Worm (Caenorhabditis elegans) whole organism, young adult: ENCODE results near the gene F14H8.2.

Experiments used
- B0019.2 ChIP-seq: fragments of 200-800 bp; sonication (Bioruptor generic); conservative IDR thresholded peaks from 2 replicates; pipeline ENCODE4 v1.3.6; 2022; ENCODE audit warnings: missing genetic modification reagents, missing genetic modification characterization, missing compliant biosample characterization
- C06A6.2 ChIP-seq: fragments of 200-800 bp; sonication (Bioruptor generic); conservative IDR thresholded peaks from 2 replicates; pipeline ENCODE4 v1.3.6; 2022; ENCODE audit warnings: missing genetic modification characterization, missing compliant biosample characterization
- F10E7.11 ChIP-seq: sonication (generic microtip); optimal IDR thresholded peaks from 2 replicates; lab custom pipeline; 2017; ENCODE audit warnings: mild to moderate bottlenecking, missing genetic modification characterization, moderate library complexity, missing compliant biosample characterization
- F22D6.2 ChIP-seq: sonication (generic microtip); optimal IDR thresholded peaks from 2 replicates; lab custom pipeline; 2016; ENCODE audit warnings: mild to moderate bottlenecking, missing genetic modification characterization, missing compliant biosample characterization
- F52B5.7 ChIP-seq: sonication (generic microtip); optimal IDR thresholded peaks from 2 replicates; lab custom pipeline; 2016; ENCODE audit warnings: mild to moderate bottlenecking, missing genetic modification characterization, missing compliant biosample characterization
- F55B11.4 ChIP-seq: sonication (generic microtip); optimal IDR thresholded peaks from 2 replicates; lab custom pipeline; 2016; ENCODE audit warnings: missing compliant biosample characterization, missing genetic modification characterization, borderline replicate concordance; ENCODE audit not compliant: insufficient read depth
- F57C9.4 ChIP-seq: sonication (generic microtip); optimal IDR thresholded peaks from 2 replicates; lab custom pipeline; 2017; ENCODE audit warnings: mild to moderate bottlenecking, missing genetic modification characterization, missing compliant biosample characterization
- K12H6.12 ChIP-seq: fragments of 200-800 bp; sonication (Bioruptor generic); optimal IDR thresholded peaks from 2 replicates; lab custom pipeline; 2018; ENCODE audit warnings: mild to moderate bottlenecking, missing genetic modification characterization, missing compliant biosample characterization
- T07F8.4 ChIP-seq: sonication (generic microtip); optimal IDR thresholded peaks from 2 replicates; lab custom pipeline; 2016; ENCODE audit warnings: mild to moderate bottlenecking, missing genetic modification characterization, moderate library complexity, missing compliant biosample characterization
- T26A5.8 ChIP-seq: sonication (generic microtip); optimal IDR thresholded peaks from 2 replicates; lab custom pipeline; 2016; ENCODE audit warnings: missing genetic modification characterization, missing compliant biosample characterization
- Y53F4B.3 ChIP-seq: fragments of 200-800 bp; sonication (Bioruptor generic); IDR thresholded peaks from 2 replicates; pipeline ENCODE4 v1.3.6; 2022; ENCODE audit warnings: missing genetic modification reagents, missing genetic modification characterization, missing compliant biosample characterization
- Y67H2A.10 ChIP-seq: fragments of 200-800 bp; sonication (Bioruptor generic); conservative IDR thresholded peaks from 2 replicates; pipeline ENCODE4 v1.3.6; 2022; ENCODE audit warnings: missing genetic modification reagents, missing genetic modification characterization, missing compliant biosample characterization
- akir-1 ChIP-seq: fragments of 200-800 bp; sonication (Bioruptor generic); optimal IDR thresholded peaks from 2 replicates; lab custom pipeline; 2018; ENCODE audit warnings: mild to moderate bottlenecking, missing genetic modification characterization, moderate library complexity, missing compliant biosample characterization
- aptf-2 ChIP-seq: fragments of 200-800 bp; sonication (Bioruptor generic); conservative IDR thresholded peaks from 2 replicates; pipeline ENCODE4 v1.3.6; 2022; ENCODE audit warnings: missing genetic modification reagents, missing genetic modification characterization, missing compliant biosample characterization
- atf-7 ChIP-seq: sonication (generic microtip); optimal IDR thresholded peaks from 2 replicates; lab custom pipeline; 2017; ENCODE audit warnings: mild to moderate bottlenecking, missing genetic modification characterization, missing compliant biosample characterization
- cebp-2 ChIP-seq: fragments of 200-800 bp; sonication (Bioruptor generic); IDR thresholded peaks from 2 replicates; pipeline ENCODE4 v1.3.6; 2022; ENCODE audit warnings: missing genetic modification characterization, missing compliant biosample characterization
- chd-7 ChIP-seq: sonication (generic microtip); optimal IDR thresholded peaks from 2 replicates; lab custom pipeline; 2016; ENCODE audit warnings: mild to moderate bottlenecking, missing genetic modification characterization, moderate library complexity, missing compliant biosample characterization
- die-1 ChIP-seq: sonication (generic microtip); optimal IDR thresholded peaks from 2 replicates; lab custom pipeline; 2016; ENCODE audit warnings: missing genotype, mild to moderate bottlenecking, missing genetic modification characterization, missing compliant biosample characterization
- dox-1 ChIP-seq: fragments of 200-800 bp; sonication (Bioruptor generic); IDR thresholded peaks from 2 replicates; pipeline ENCODE4 v1.3.6; 2022; ENCODE audit warnings: missing genetic modification reagents, missing genetic modification characterization, missing compliant biosample characterization
- egl-44 ChIP-seq: fragments of 200-800 bp; sonication (Bioruptor generic); IDR thresholded peaks from 2 replicates; pipeline ENCODE4 v1.3.6; 2022; ENCODE audit warnings: missing genetic modification reagents, missing genetic modification characterization, missing compliant biosample characterization
- gei-17 ChIP-seq: fragments of 200-800 bp; sonication (Bioruptor generic); optimal IDR thresholded peaks from 2 replicates; lab custom pipeline; 2018; ENCODE audit warnings: mild to moderate bottlenecking, missing genetic modification characterization, missing compliant biosample characterization
- him-1 ChIP-seq: sonication (generic microtip); optimal IDR thresholded peaks from 2 replicates; lab custom pipeline; 2016; ENCODE audit warnings: missing genotype, missing genetic modification reagents, missing genetic modification characterization, missing compliant biosample characterization
- lag-1 ChIP-seq: fragments of 200-800 bp; sonication (Bioruptor generic); IDR thresholded peaks from 2 replicates; pipeline ENCODE4 v1.3.6; 2022; ENCODE audit warnings: missing genetic modification reagents, missing genetic modification characterization, missing compliant biosample characterization
- lin-40 ChIP-seq: sonication (generic microtip); optimal IDR thresholded peaks from 2 replicates; lab custom pipeline; 2016; ENCODE audit warnings: missing genetic modification characterization, mild to moderate bottlenecking, missing compliant biosample characterization, missing genotype, missing genetic modification reagents
- lsl-1 ChIP-seq: fragments of 200-800 bp; sonication (Bioruptor generic); optimal IDR thresholded peaks from 2 replicates; lab custom pipeline; 2018; ENCODE audit warnings: mild to moderate bottlenecking, missing genetic modification characterization, moderate library complexity, missing compliant biosample characterization
- lsy-27 ChIP-seq: sonication (generic microtip); optimal IDR thresholded peaks from 2 replicates; lab custom pipeline; 2017; ENCODE audit warnings: missing genetic modification characterization, mild to moderate bottlenecking, missing compliant biosample characterization, antibody characterized with exemption, missing genotype, borderline replicate concordance; ENCODE audit not compliant: insufficient read depth
- madf-10 ChIP-seq: sonication (generic microtip); optimal IDR thresholded peaks from 2 replicates; lab custom pipeline; 2016; ENCODE audit warnings: mild to moderate bottlenecking, missing genetic modification characterization, missing compliant biosample characterization
- madf-3 ChIP-seq: fragments of 200-800 bp; sonication (Bioruptor generic); IDR thresholded peaks from 2 replicates; pipeline ENCODE4 v1.3.6; 2022; ENCODE audit warnings: missing genetic modification reagents, missing genetic modification characterization, missing compliant biosample characterization
- nfya-1 ChIP-seq: sonication (generic microtip); optimal IDR thresholded peaks from 2 replicates; lab custom pipeline; 2017; ENCODE audit warnings: antibody characterized with exemption, missing compliant biosample characterization, missing genetic modification characterization, borderline replicate concordance; ENCODE audit not compliant: insufficient read depth
- nfyb-1 ChIP-seq: fragments of 200-800 bp; sonication (Bioruptor generic); IDR thresholded peaks from 2 replicates; pipeline ENCODE4 v1.3.6; 2022; ENCODE audit warnings: missing genetic modification reagents, missing genetic modification characterization, missing compliant biosample characterization
- nhr-179 ChIP-seq: sonication (generic microtip); optimal IDR thresholded peaks from 2 replicates; lab custom pipeline; 2016; ENCODE audit warnings: mild to moderate bottlenecking, missing genetic modification characterization, missing compliant biosample characterization
- nhr-90 ChIP-seq: sonication (generic microtip); optimal IDR thresholded peaks from 2 replicates; lab custom pipeline; 2016; ENCODE audit warnings: missing genotype, mild to moderate bottlenecking, missing genetic modification characterization, missing compliant biosample characterization
- pbrm-1 ChIP-seq: fragments of 200-800 bp; sonication (Bioruptor generic); IDR thresholded peaks from 2 replicates; pipeline ENCODE4 v1.3.6; 2022; ENCODE audit warnings: missing genetic modification reagents, missing genetic modification characterization, missing compliant biosample characterization
- sea-2 ChIP-seq: fragments of 200-800 bp; sonication (Bioruptor generic); IDR thresholded peaks from 2 replicates; pipeline ENCODE4 v1.3.6; 2022; ENCODE audit warnings: missing genetic modification characterization, missing compliant biosample characterization
- snpc-4 ChIP-seq, 5 experiments: fragments of 150-350 bp in 1 of 5; sonication (generic microtip) in 4 of 5; optimal IDR thresholded peaks; 2 replicates each; lab custom pipeline; 2014 to 2018; ENCODE audit warnings: missing genetic modification characterization in 5 of 5, missing biosample characterization in 3 of 5, antibody characterized with exemption in 2 of 5, mild to moderate bottlenecking in 2 of 5, missing compliant biosample characterization in 2 of 5, missing genotype in 2 of 5, moderate library complexity in 2 of 5, missing genetic modification reagents in 1 of 5
- xnd-1 ChIP-seq: sonication (generic microtip); optimal IDR thresholded peaks from 2 replicates; lab custom pipeline; 2016; ENCODE audit warnings: missing genotype, missing genetic modification reagents, missing genetic modification characterization, missing compliant biosample characterization
- ztf-3 ChIP-seq: fragments of 200-800 bp; sonication (Bioruptor generic); optimal IDR thresholded peaks from 2 replicates; lab custom pipeline; 2018; ENCODE audit warnings: mild to moderate bottlenecking, missing genetic modification characterization, missing compliant biosample characterization

The F14H8.2 gene

ce11 chrV:15015799-15016198, 4.3 kb downstream of the F14H8.2 start:
- TF ChIP-seq sea-2 (no peak), madf-10 (tag; lab: Kevin White, UChicago) (no peak), him-1 (tag; lab: Kevin White, UChicago) (no peak), F55B11.4 (tag; lab: Kevin White, UChicago) (no peak), lag-1 (no peak), nhr-90 (tag; lab: Kevin White, UChicago) (no peak), nfyb-1 (GFP tag; lab: Robert Waterston, UW) (no peak), nhr-179 (tag; lab: Kevin White, UChicago) (no peak), T07F8.4 (tag; lab: Kevin White, UChicago) (no peak), dox-1 (no peak), lin-40 (tag; lab: Kevin White, UChicago) (no peak), gei-17 (GFP tag; lab: Kevin White, UChicago) (no peak), lsl-1 (no peak), cebp-2 (GFP tag; lab: Robert Waterston, UW) (no peak), aptf-2 (no peak)

- TF ChIP-seq egl-44 (GFP tag; lab: Robert Waterston, UW) = no peak
- no peak for TF ChIP-seq T26A5.8 (tag; lab: Kevin White, UChicago)
- no peak for TF ChIP-seq madf-3 (GFP tag; lab: Robert Waterston, UW)
- no peak for TF ChIP-seq lsy-27 (tag; lab: Kevin White, UChicago)
- TF ChIP-seq F22D6.2 (tag; lab: Kevin White, UChicago) = no peak
- no peak for TF ChIP-seq F52B5.7 (tag; lab: Kevin White, UChicago)
- no peak for TF ChIP-seq pbrm-1 (GFP tag; lab: Robert Waterston, UW)
Measured at ce11 chrV:15014164-15014563, 6.0 kb downstream of the F14H8.2 start, which contains the start of gene obr-2. TSS of gene obr-2 (minus strand) at chrV:15014264.

ce11 chrV:15013328-15013727, 6.8 kb downstream of the F14H8.2 start:
- TF ChIP-seq xnd-1 (tag; lab: Kevin White, UChicago) (no peak), K12H6.12 (tag; lab: Kevin White, UChicago) (no peak), atf-7 (tag; lab: Kevin White, UChicago) (no peak), nfya-1 (tag; lab: Kevin White, UChicago) (no peak), akir-1 (GFP tag; lab: Kevin White, UChicago) (no peak), B0019.2 (no peak), chd-7 (no peak), Y67H2A.10 (no peak), F10E7.11 (tag; lab: Kevin White, UChicago) (no peak), F57C9.4 (no peak), die-1 (tag; lab: Kevin White, UChicago) (no peak), C06A6.2 (GFP tag; lab: Robert Waterston, UW) (no peak), snpc-4 (GFP tag; optimal IDR thresholded peaks at IDR 0.05; lab: Kevin White, UChicago) (no peak), snpc-4 (tag; optimal IDR thresholded peaks at IDR 0.05; lab: Kevin White, UChicago) (no peak), ztf-3 (no peak), cebp-2 (GFP tag; lab: Robert Waterston, UW) (no peak), Y53F4B.3 (GFP tag; lab: Robert Waterston, UW) (no peak), aptf-2 (no peak)
